Worm (Caenorhabditis elegans) whole organism, mixed stage, embryonic: Measurements from ENCODE around the gene fbxa-66.

Experiments used
- bed-3 ChIP-seq: fragments of 200-800 bp; sonication (Bioruptor generic); optimal IDR thresholded peaks from 3 replicates; lab custom pipeline; 2018; ENCODE audit warnings: mild to moderate bottlenecking, missing genetic modification characterization, moderate library complexity, missing compliant biosample characterization
- blmp-1 ChIP-seq: fragments of 150-350 bp; optimal IDR thresholded peaks from 2 replicates; lab custom pipeline; 2014; ENCODE audit warnings: missing biosample characterization, missing genetic modification characterization
- ceh-39 ChIP-seq: fragments of 150-350 bp; optimal IDR thresholded peaks from 2 replicates; lab custom pipeline; 2014; ENCODE audit warnings: missing biosample characterization, missing genetic modification characterization
- ceh-43 ChIP-seq: fragments of 200-800 bp; sonication (Bioruptor generic); optimal IDR thresholded peaks from 2 replicates; lab custom pipeline; 2018; ENCODE audit warnings: mild to moderate bottlenecking, missing genetic modification characterization, moderate library complexity, missing compliant biosample characterization
- ceh-83 ChIP-seq: fragments of 200-800 bp; sonication (Bioruptor generic); optimal IDR thresholded peaks from 2 replicates; lab custom pipeline; 2018; ENCODE audit warnings: mild to moderate bottlenecking, missing genetic modification characterization, missing compliant biosample characterization
- ces-1 ChIP-seq: fragments of 150-350 bp; optimal IDR thresholded peaks from 2 replicates; lab custom pipeline; 2014; ENCODE audit warnings: missing biosample characterization, missing genetic modification reagents, missing genetic modification characterization
- cnd-1 ChIP-seq: fragments of 200-800 bp; sonication (Bioruptor generic); optimal IDR thresholded peaks from 2 replicates; lab custom pipeline; 2018; ENCODE audit warnings: mild to moderate bottlenecking, missing genetic modification characterization, missing compliant biosample characterization
- elt-1 ChIP-seq: sonication (generic microtip); optimal IDR thresholded peaks from 2 replicates; lab custom pipeline; 2017; ENCODE audit warnings: missing genetic modification characterization, mild to moderate bottlenecking, missing compliant biosample characterization, antibody characterized with exemption, moderate library complexity, borderline replicate concordance; ENCODE audit not compliant: insufficient read depth
- elt-3 ChIP-seq: fragments of 150-350 bp; optimal IDR thresholded peaks from 2 replicates; lab custom pipeline; 2014; ENCODE audit warnings: missing biosample characterization, missing genetic modification characterization
- flh-1 ChIP-seq: fragments of 200-800 bp; sonication (Bioruptor generic); optimal IDR thresholded peaks from 2 replicates; lab custom pipeline; 2018; ENCODE audit warnings: mild to moderate bottlenecking, missing genetic modification characterization, moderate library complexity, missing compliant biosample characterization
- ham-2 ChIP-seq: fragments of 200-800 bp; sonication (Bioruptor generic); optimal IDR thresholded peaks from 2 replicates; lab custom pipeline; 2018; ENCODE audit warnings: mild to moderate bottlenecking, missing genetic modification characterization, missing compliant biosample characterization
- hlh-1 ChIP-seq: fragments of 150-350 bp; optimal IDR thresholded peaks from 2 replicates; lab custom pipeline; 2014; ENCODE audit warnings: missing biosample characterization, missing genetic modification reagents, missing genetic modification characterization
- lin-13 ChIP-seq: fragments of 150-350 bp; optimal IDR thresholded peaks from 2 replicates; lab custom pipeline; 2014; ENCODE audit warnings: missing biosample characterization, missing genetic modification characterization
- lin-32 ChIP-seq: fragments of 200-800 bp; sonication (Bioruptor generic); optimal IDR thresholded peaks from 2 replicates; lab custom pipeline; 2018; ENCODE audit warnings: mild to moderate bottlenecking, missing genetic modification characterization, missing compliant biosample characterization
- lsy-2 ChIP-seq: fragments of 150-350 bp; optimal IDR thresholded peaks from 2 replicates; lab custom pipeline; 2014; ENCODE audit warnings: missing biosample characterization, missing genetic modification characterization
- mab-5 ChIP-seq: fragments of 150-350 bp; optimal IDR thresholded peaks from 2 replicates; lab custom pipeline; 2014; ENCODE audit warnings: missing biosample characterization, missing genetic modification characterization
- mep-1 ChIP-seq: fragments of 150-350 bp; optimal IDR thresholded peaks from 2 replicates; lab custom pipeline; 2017; ENCODE audit warnings: missing biosample characterization, missing genetic modification reagents, missing genetic modification characterization, inconsistent platforms
- mls-2 ChIP-seq: sonication (generic microtip); optimal IDR thresholded peaks from 2 replicates; lab custom pipeline; 2016; ENCODE audit warnings: mild to moderate bottlenecking, missing genetic modification characterization, moderate library complexity, missing compliant biosample characterization
- nhr-12 ChIP-seq: fragments of 150-350 bp; optimal IDR thresholded peaks from 2 replicates; lab custom pipeline; 2014; ENCODE audit warnings: missing biosample characterization, missing genetic modification characterization
- nhr-2 ChIP-seq: fragments of 150-350 bp; optimal IDR thresholded peaks from 2 replicates; lab custom pipeline; 2014; ENCODE audit warnings: missing biosample characterization, missing genetic modification characterization
- nhr-237 ChIP-seq: fragments of 150-350 bp; optimal IDR thresholded peaks from 2 replicates; lab custom pipeline; 2014; ENCODE audit warnings: missing biosample characterization, missing genetic modification characterization
- nhr-28 ChIP-seq: fragments of 150-350 bp; optimal IDR thresholded peaks from 2 replicates; lab custom pipeline; 2014; ENCODE audit warnings: missing biosample characterization, missing genetic modification characterization
- nhr-76 ChIP-seq: sonication (generic microtip); optimal IDR thresholded peaks from 2 replicates; lab custom pipeline; 2017; ENCODE audit warnings: missing biosample characterization, missing genetic modification characterization
- sem-2 ChIP-seq: fragments of 200-800 bp; sonication (Bioruptor generic); optimal IDR thresholded peaks from 2 replicates; lab custom pipeline; 2018; ENCODE audit warnings: mild to moderate bottlenecking, missing genetic modification characterization, missing compliant biosample characterization
- snpc-4 ChIP-seq: fragments of 150-350 bp; optimal IDR thresholded peaks from 2 replicates; lab custom pipeline; 2014; ENCODE audit warnings: missing biosample characterization, missing genetic modification characterization
- sptf-1 ChIP-seq: sonication (generic microtip); optimal IDR thresholded peaks from 2 replicates; lab custom pipeline; 2017; ENCODE audit warnings: mild to moderate bottlenecking, missing genetic modification characterization, moderate library complexity, missing compliant biosample characterization
- tbx-8 ChIP-seq: fragments of 200-800 bp; sonication (Bioruptor generic); optimal IDR thresholded peaks from 2 replicates; lab custom pipeline; 2018; ENCODE audit warnings: mild to moderate bottlenecking, missing genetic modification characterization, moderate library complexity, missing compliant biosample characterization
- unc-39 ChIP-seq: fragments of 150-350 bp; optimal IDR thresholded peaks from 2 replicates; lab custom pipeline; 2014; ENCODE audit warnings: missing biosample characterization, missing genetic modification characterization
- unc-62 ChIP-seq: fragments of 150-350 bp; optimal IDR thresholded peaks from 2 replicates; lab custom pipeline; 2014; ENCODE audit warnings: missing biosample characterization, missing genetic modification reagents, missing genetic modification characterization
- zip-8 ChIP-seq: fragments of 150-350 bp; optimal IDR thresholded peaks from 2 replicates; lab custom pipeline; 2014; ENCODE audit warnings: missing biosample characterization, missing genetic modification characterization

Gene fbxa-66

DNA sequence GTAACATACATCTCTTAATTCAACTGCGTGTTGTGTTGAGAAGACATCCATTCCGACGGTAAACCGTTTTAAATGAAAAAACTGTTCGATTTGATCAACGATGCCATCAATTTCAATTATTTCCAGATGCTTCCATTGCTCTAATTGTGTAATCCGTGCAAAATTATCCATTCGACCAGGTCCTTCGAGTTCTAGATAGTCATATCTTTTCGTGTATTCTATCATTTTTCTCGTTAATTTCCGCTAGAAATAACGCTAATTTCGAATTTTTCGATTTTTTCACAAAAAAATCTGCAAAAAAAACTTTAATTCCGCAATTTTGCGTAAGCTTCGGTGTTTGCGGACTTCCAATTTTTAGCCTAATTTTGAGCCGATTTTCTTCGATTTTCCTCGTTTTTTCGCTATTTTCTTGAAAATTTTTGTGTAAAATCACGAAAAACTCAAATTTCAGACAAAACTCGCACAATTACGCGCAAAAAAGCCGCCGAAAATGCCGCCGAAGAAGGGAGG lies at the start of gene fbxa-66, which contains the start of gene iffb-1:
TSS of gene fbxa-66 (minus strand) at position 51 of the 510 bp plus-strand sequence.
TSS of gene iffb-1 (plus strand) at position 452 of the 510 bp plus-strand sequence.
- no peak for TF ChIP-seq lin-13 (tag; lab: Kevin White, UChicago)
- peak; percentile 44 for TF ChIP-seq ces-1 (GFP tag; lab: Kevin White, UChicago)

DNA sequence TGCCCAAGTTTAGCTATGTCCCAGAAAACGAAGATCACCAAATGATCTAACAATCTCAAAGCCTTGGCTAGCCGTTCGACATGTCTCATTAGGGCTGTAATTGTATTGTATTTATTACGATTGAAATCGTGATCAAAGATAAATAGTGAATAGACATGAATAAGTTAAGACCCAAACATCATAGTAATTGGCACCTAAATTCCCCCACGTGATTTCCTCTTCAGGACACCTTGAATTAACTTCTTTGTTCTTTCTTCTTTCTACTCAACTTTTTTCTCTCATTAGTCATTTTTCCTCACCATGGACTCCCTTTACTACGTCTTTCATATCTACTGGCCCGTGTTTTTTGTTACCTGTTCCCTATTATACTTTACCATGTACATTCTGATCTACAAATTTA lies 48.8 kb upstream of the fbxa-66 start, which contains the start of gene srd-69:
TSS of gene srd-69 (plus strand) at position 301 of the 400 bp plus-strand sequence.
- TF ChIP-seq bed-3 (no peak), ceh-83 (GFP tag; lab: Kevin White, UChicago) (no peak), snpc-4 (tag; lab: Kevin White, UChicago) (no peak)
- TF ChIP-seq, all 35 proteins: peak for 0

DNA sequence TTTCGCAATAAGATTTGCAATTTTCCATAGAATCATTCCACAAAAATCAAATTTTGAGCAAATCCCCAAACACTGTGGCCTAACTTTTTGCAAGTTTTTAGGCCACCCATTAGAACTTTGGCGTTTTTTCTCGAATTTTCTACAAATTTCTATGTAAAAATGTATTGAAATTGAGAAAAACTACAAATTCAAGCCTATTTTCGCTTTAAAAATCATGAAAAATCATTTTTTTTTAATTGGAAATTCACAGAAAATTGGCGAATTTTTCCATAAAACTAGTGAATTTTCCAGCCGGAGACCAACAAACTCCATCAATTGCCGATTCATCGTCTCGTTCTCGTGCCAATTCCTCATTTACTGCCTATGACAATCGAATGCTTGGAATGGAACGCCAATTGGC lies 36.1 kb upstream of the fbxa-66 start:
- no peak for TF ChIP-seq flh-1

- TF ChIP-seq zip-8 (no peak), mab-5 (tag; lab: Kevin White, UChicago) (no peak), lin-32 (GFP tag; lab: Kevin White, UChicago) (no peak), ham-2 (GFP tag; lab: Kevin White, UChicago) (no peak), mls-2 (tag; lab: Kevin White, UChicago) (no peak)
These were observed 33.5 kb upstream of the fbxa-66 start, which contains the start of gene gip-1 for ce11 chrIII:2347291-2347690. TSS of gene gip-1 (plus strand) at chrIII:2347591.

DNA sequence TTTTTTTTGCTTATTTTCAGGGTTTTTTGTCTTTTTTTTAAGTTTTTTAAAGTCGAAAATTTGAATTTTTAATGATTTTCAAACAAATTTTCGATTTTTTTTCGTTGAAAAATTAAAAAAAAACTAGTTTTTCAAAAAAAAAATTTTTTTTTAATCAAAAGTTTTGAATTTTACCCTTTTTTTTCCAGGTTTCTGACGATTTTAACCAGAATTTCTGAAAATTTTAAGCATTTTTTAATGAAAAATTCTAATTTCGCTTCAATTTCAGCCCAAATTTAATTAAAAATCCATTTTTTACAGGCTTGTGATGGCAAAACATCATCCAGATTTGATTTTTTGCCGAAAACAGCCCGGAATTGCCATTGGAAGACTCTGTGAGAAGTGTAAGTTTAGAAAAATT lies 29.4 kb upstream of the fbxa-66 start, which contains the start of gene phf-5:
TSS of gene phf-5 (plus strand) at position 301 of the 400 bp plus-strand sequence.
- TF ChIP-seq sptf-1 (tag; lab: Kevin White, UChicago) (no peak), blmp-1 (tag; lab: Kevin White, UChicago) (no peak), nhr-12 (tag; lab: Kevin White, UChicago) (no peak), ceh-39 (tag; lab: Kevin White, UChicago) (no peak), elt-1 (tag; lab: Kevin White, UChicago) (no peak), nhr-76 (tag; lab: Kevin White, UChicago) (no peak), lsy-2 (no peak), tbx-8 (GFP tag; lab: Kevin White, UChicago) (no peak), unc-39 (no peak), ceh-43 (GFP tag; lab: Kevin White, UChicago) (no peak), unc-62 (GFP tag; lab: Kevin White, UChicago) (no peak), bed-3 (no peak), nhr-28 (no peak), flh-1 (no peak), zip-8 (no peak), ham-2 (GFP tag; lab: Kevin White, UChicago) (no peak), mls-2 (tag; lab: Kevin White, UChicago) (no peak)

DNA sequence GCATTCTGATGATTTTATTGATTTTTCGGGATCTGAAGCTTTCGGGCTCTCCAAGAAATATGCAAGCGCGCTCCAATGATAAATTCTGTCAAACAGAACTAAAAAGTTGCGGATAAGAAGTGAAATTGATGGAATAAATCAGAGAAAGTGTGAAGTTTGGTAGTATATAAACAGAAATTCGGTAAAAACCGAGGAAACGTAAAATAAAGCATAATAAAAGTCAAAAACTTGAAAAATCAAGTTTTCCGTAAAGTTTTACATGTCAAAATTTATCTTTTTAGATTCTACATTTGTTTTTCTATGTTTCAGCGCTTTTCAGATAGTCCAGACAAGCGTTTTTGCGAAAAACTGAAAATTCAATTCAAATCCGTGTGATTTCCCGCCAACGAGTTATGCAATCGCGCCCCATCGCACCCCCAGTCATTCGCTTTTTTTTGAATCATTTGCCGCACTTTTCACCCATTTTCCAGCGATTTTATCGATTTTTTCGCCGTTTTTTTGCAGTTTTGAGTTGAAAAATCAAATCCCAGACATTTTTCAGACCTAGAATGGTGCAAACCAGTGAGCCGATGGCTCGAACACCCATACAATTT lies 17.3 kb upstream of the fbxa-66 start, which contains the start of the genes Y54F10BM.13 and ppm-1.D:
TSS of gene Y54F10BM.13 (minus strand) at position 51 of the 593 bp plus-strand sequence.
TSS of gene ppm-1.D (plus strand) at position 540 of the 593 bp plus-strand sequence.
- TF ChIP-seq sptf-1 (tag; lab: Kevin White, UChicago): peak; percentile 28
- peak; percentile 44 for TF ChIP-seq lsy-2
- no peak for TF ChIP-seq nhr-28
- TF ChIP-seq bed-3: no peak
- no peak for TF ChIP-seq blmp-1 (tag; lab: Kevin White, UChicago)
- no peak for TF ChIP-seq cnd-1 (tag; lab: Kevin White, UChicago)

ce11 chrIII:2330389-2330788 lies 16.6 kb upstream of the fbxa-66 start:
- TF ChIP-seq blmp-1 (tag; lab: Kevin White, UChicago) (no peak), nhr-28 (no peak), mep-1 (tag; lab: Kevin White, UChicago) (no peak), nhr-237 (no peak), hlh-1 (no peak), nhr-2 (tag; lab: Kevin White, UChicago) (no peak), nhr-12 (tag; lab: Kevin White, UChicago) (no peak), lsy-2 (no peak), mls-2 (tag; lab: Kevin White, UChicago) (no peak), sem-2 (GFP tag; lab: Kevin White, UChicago) (no peak), elt-3 (no peak), bed-3 (no peak), nhr-76 (tag; lab: Kevin White, UChicago) (no peak), zip-8 (no peak), ceh-39 (tag; lab: Kevin White, UChicago) (no peak), flh-1 (no peak)
